Worm (Caenorhabditis elegans) whole organism, late embryonic: Measurements from ENCODE around the gene srp-7.

ENCODE experiments used
- F13H6.1 ChIP-seq: sonication (generic microtip); optimal IDR thresholded peaks from 2 replicates; lab custom pipeline; 2016; ENCODE audit warnings: missing genetic modification characterization, missing compliant biosample characterization
- ama-1 ChIP-seq: fragments of 150-350 bp; optimal IDR thresholded peaks from 2 replicates; lab custom pipeline; 2014
- ceh-22 ChIP-seq: sonication (generic microtip); optimal IDR thresholded peaks from 2 replicates; lab custom pipeline; 2017; ENCODE audit warnings: missing biosample characterization, missing genetic modification characterization
- ceh-6 ChIP-seq: fragments of 200-800 bp; sonication (Bioruptor generic); optimal IDR thresholded peaks from 2 replicates; lab custom pipeline; 2018; ENCODE audit warnings: mild to moderate bottlenecking, missing genetic modification characterization, missing compliant biosample characterization
- ceh-9 ChIP-seq: sonication (generic microtip); optimal IDR thresholded peaks from 2 replicates; lab custom pipeline; 2016; ENCODE audit warnings: mild to moderate bottlenecking, missing genetic modification characterization, inconsistent platforms, missing compliant biosample characterization
- dve-1 ChIP-seq: sonication (generic microtip); optimal IDR thresholded peaks from 2 replicates; lab custom pipeline; 2017; ENCODE audit warnings: antibody characterized with exemption, mild to moderate bottlenecking, missing genetic modification characterization, missing compliant biosample characterization
- elt-2 ChIP-seq: sonication (generic microtip); optimal IDR thresholded peaks from 2 replicates; lab custom pipeline; 2016; ENCODE audit warnings: missing genetic modification reagents, missing genetic modification characterization, missing compliant biosample characterization
- hlh-13 ChIP-seq: fragments of 200-800 bp; sonication (Bioruptor generic); optimal IDR thresholded peaks from 2 replicates; lab custom pipeline; 2018; ENCODE audit warnings: mild to moderate bottlenecking, missing genetic modification characterization, missing compliant biosample characterization
- hlh-30 ChIP-seq: sonication (generic microtip); optimal IDR thresholded peaks from 2 replicates; lab custom pipeline; 2017; ENCODE audit warnings: antibody characterized with exemption, missing genetic modification characterization, missing compliant biosample characterization; ENCODE audit not compliant: insufficient read depth
- lin-11 ChIP-seq: fragments of 200-800 bp; sonication (Bioruptor generic); optimal IDR thresholded peaks from 2 replicates; lab custom pipeline; 2018; ENCODE audit warnings: mild to moderate bottlenecking, missing genetic modification characterization, missing compliant biosample characterization
- pat-9 ChIP-seq: fragments of 200-800 bp; sonication (Bioruptor generic); optimal IDR thresholded peaks from 2 replicates; lab custom pipeline; 2018; ENCODE audit warnings: mild to moderate bottlenecking, missing genetic modification characterization, moderate library complexity, missing compliant biosample characterization
- pqm-1 ChIP-seq: sonication (generic microtip); optimal IDR thresholded peaks from 2 replicates; lab custom pipeline; 2016; ENCODE audit warnings: missing genetic modification characterization, missing compliant biosample characterization
- rnt-1 ChIP-seq: sonication (generic microtip); optimal IDR thresholded peaks from 2 replicates; lab custom pipeline; 2016; ENCODE audit warnings: missing genetic modification characterization, missing compliant biosample characterization
- unc-3 ChIP-seq, 2 experiments: fragments of 200-800 bp in 1 of 2; sonication (Bioruptor generic) in 1 of 2; sonication (generic microtip) in 1 of 2; conservative IDR thresholded peaks in 1 of 2; optimal IDR thresholded peaks in 1 of 2; 2 replicates each; pipeline versions ENCODE4 v1.3.6 to Lab custom; 2016 to 2022; ENCODE audit warnings: missing compliant biosample characterization in 2 of 2, missing genetic modification characterization in 2 of 2, missing genetic modification reagents in 1 of 2

- TF ChIP-seq lin-11 (tag; lab: Kevin White, UChicago) (no peak), elt-2 (tag; lab: Kevin White, UChicago) (no peak), F13H6.1 (tag; lab: Kevin White, UChicago) (no peak), hlh-30 (no peak), dve-1 (tag; lab: Kevin White, UChicago) (no peak), ama-1 (lab: Kevin White, UChicago) (no peak), hlh-13 (no peak), rnt-1 (tag; lab: Kevin White, UChicago) (no peak), ceh-9 (tag; lab: Kevin White, UChicago) (no peak), ceh-22 (tag; lab: Kevin White, UChicago) (no peak), pat-9 (tag; lab: Kevin White, UChicago) (no peak), ceh-6 (GFP tag; lab: Kevin White, UChicago) (no peak), unc-3 (GFP tag; conservative IDR thresholded peaks at IDR 0.05; lab: Robert Waterston, UW) (no peak), unc-3 (tag; optimal IDR thresholded peaks at IDR 0.05; lab: Kevin White, UChicago) (no peak), pqm-1 (tag; lab: Kevin White, UChicago) (no peak)
Observed at ce11 chrV:8170300-8170699, 8.6 kb upstream of the srp-7 start.
